Worm (Caenorhabditis elegans): ENCODE measurements around the gene F52H2.15.

DNA sequence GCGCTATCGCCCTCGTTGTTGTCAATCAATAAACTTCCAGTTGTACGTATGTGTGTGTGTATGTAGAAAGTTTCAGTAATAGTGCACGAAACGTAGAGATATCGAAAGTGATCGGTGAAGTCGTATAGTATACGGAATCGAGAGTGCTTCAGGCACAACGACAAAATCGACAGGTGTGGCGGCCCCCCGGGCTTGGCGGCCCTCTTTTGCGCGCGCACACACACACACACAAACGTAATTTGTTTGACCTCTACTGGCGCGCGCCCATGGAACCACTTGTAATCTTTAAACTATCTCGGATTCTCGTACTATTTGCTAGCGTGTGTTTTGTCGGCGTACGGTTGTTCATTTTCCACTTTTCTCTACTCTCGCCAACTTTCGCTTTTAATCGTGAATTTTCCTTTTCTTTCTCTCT, 26.4 kb downstream of the F52H2.15 start:
- TF ChIP-seq mdl-1 (tag; optimal IDR thresholded peaks at IDR 0.05) (peak in 1 of 2 experiments; percentile 37), ama-1 (optimal IDR thresholded peaks at IDR 0.05) (no peak), snpc-4 (tag; optimal IDR thresholded peaks at IDR 0.05) (no peak), lsy-2 (tag; optimal IDR thresholded peaks at IDR 0.05) (peak in 1 of 2 experiments; percentile 10), egl-27 (tag; optimal IDR thresholded peaks at IDR 0.05) (no peak), zag-1 (tag; optimal IDR thresholded peaks at IDR 0.05) (no peak), unc-62 (GFP tag; optimal IDR thresholded peaks at IDR 0.05 in 1 of 2) (no peak), unc-62 (tag; optimal IDR thresholded peaks at IDR 0.05) (no peak), nhr-76 (tag; optimal IDR thresholded peaks at IDR 0.05) (no peak), jun-1 (tag; optimal IDR thresholded peaks at IDR 0.05) (no peak), skn-1 (tag; optimal IDR thresholded peaks at IDR 0.05) (no peak), lin-15B (tag; optimal IDR thresholded peaks at IDR 0.05) (no peak)
